Worm (Caenorhabditis elegans): Measurements from ENCODE around the gene Y25C1A.13.

ce11 chrII:3063366-3063765, 47.7 kb downstream of the Y25C1A.13 start:
- TF ChIP-seq ceh-79 (tag; optimal IDR thresholded peaks at IDR 0.05) (no peak), chd-7 (tag; optimal IDR thresholded peaks at IDR 0.05) (no peak), attf-6 (GFP tag; IDR thresholded peaks at IDR 0.05) (no peak), snpc-4 (GFP tag; optimal IDR thresholded peaks at IDR 0.05) (no peak), snpc-4 (tag; optimal IDR thresholded peaks at IDR 0.05) (no peak), ama-1 (optimal IDR thresholded peaks at IDR 0.05) (no peak), ama-1 (GFP tag; optimal IDR thresholded peaks at IDR 0.05) (no peak), F39B2.1 (GFP tag; IDR thresholded peaks at IDR 0.05) (no peak), mel-28 (tag; optimal IDR thresholded peaks at IDR 0.05; ENCODE audit: borderline replicate concordance) (no peak), ekl-4 (GFP tag; IDR thresholded peaks at IDR 0.05) (no peak), zfh-2 (GFP tag; conservative IDR thresholded peaks at IDR 0.05) (no peak), F23B12.7 (tag; optimal IDR thresholded peaks at IDR 0.05; ENCODE audit: insufficient read depth) (no peak), nhr-27 (tag; optimal IDR thresholded peaks at IDR 0.05) (no peak)

Data from whole organism, young adult.